Worm (Caenorhabditis elegans) whole organism, L1 larva: ENCODE results near the gene nep-26.

Experiments used
- C34B4.2 ChIP-seq: sonication (generic microtip); optimal IDR thresholded peaks from 2 replicates; lab custom pipeline; 2017; ENCODE audit warnings: mild to moderate bottlenecking, missing genetic modification characterization, missing compliant biosample characterization
- aly-2 ChIP-seq: fragments of 150-350 bp; optimal IDR thresholded peaks from 2 replicates; lab custom pipeline; 2014; ENCODE audit warnings: missing biosample characterization, missing genetic modification characterization
- dpl-1 ChIP-seq, 3 experiments: fragments of 150-350 bp in 2 of 3; sonication (generic microtip) in 1 of 3; optimal IDR thresholded peaks; 2 replicates each; lab custom pipeline; 2014 to 2017; ENCODE audit warnings: missing biosample characterization in 3 of 3, missing genetic modification characterization in 3 of 3, missing genetic modification reagents in 3 of 3
- fkh-10 ChIP-seq: sonication (generic microtip); optimal IDR thresholded peaks from 2 replicates; lab custom pipeline; 2017; ENCODE audit warnings: missing biosample characterization, missing genetic modification reagents, missing genetic modification characterization
- nhr-12 ChIP-seq: sonication (generic microtip); optimal IDR thresholded peaks from 2 replicates; lab custom pipeline; 2017; ENCODE audit warnings: missing biosample characterization, missing genetic modification characterization
- snpc-4 ChIP-seq: fragments of 150-350 bp; optimal IDR thresholded peaks from 2 replicates; lab custom pipeline; 2014; ENCODE audit warnings: missing biosample characterization, missing genetic modification characterization
- unc-62 ChIP-seq: fragments of 150-350 bp; optimal IDR thresholded peaks from 2 replicates; lab custom pipeline; 2014; ENCODE audit warnings: missing biosample characterization, missing genetic modification reagents, missing genetic modification characterization

- TF ChIP-seq C34B4.2 (tag; lab: Kevin White, UChicago) (no peak), dpl-1 (GFP tag; optimal IDR thresholded peaks at IDR 0.05; lab: Kevin White, UChicago) (peak in 1 of 3 experiments; percentile 17), nhr-12 (tag; lab: Kevin White, UChicago) (no peak), unc-62 (GFP tag; lab: Kevin White, UChicago) (no peak), fkh-10 (GFP tag; lab: Kevin White, UChicago) (no peak), aly-2 (tag; lab: Kevin White, UChicago) (no peak), snpc-4 (no peak)
Observed at ce11 chrII:10294262-10294661, 5.7 kb downstream of the nep-26 start.
